Worm (Caenorhabditis elegans) whole organism, early embryonic: ENCODE data around the gene hda-6.

Experiments used
- ama-1 ChIP-seq: fragments of 150-350 bp; optimal IDR thresholded peaks from 2 replicates; lab custom pipeline; 2014
- ceh-13 ChIP-seq: fragments of 200-800 bp; sonication (Bioruptor generic); optimal IDR thresholded peaks from 2 replicates; lab custom pipeline; 2018; ENCODE audit warnings: mild to moderate bottlenecking, missing genetic modification characterization, missing compliant biosample characterization
- tbx-37 ChIP-seq: fragments of 200-800 bp; sonication (Bioruptor generic); conservative IDR thresholded peaks from 2 replicates; pipeline ENCODE4 v1.3.6; 2022; ENCODE audit warnings: missing genetic modification reagents, missing genetic modification characterization, missing compliant biosample characterization

ce11 chrIV:5339255-5339654, 24.9 kb downstream of the hda-6 start, which contains the start of gene Y4C6B.2:
- TF ChIP-seq ama-1 (lab: Kevin White, UChicago) (no peak), ceh-13 (no peak), tbx-37 (GFP tag; lab: Robert Waterston, UW) (no peak)
